Worm (Caenorhabditis elegans) whole organism, late embryonic: ENCODE measurements around the gene T13F2.2.

Experiments used
- ama-1 ChIP-seq: fragments of 150-350 bp; optimal IDR thresholded peaks from 2 replicates; lab custom pipeline; 2014
- ceh-34 ChIP-seq: sonication (generic microtip); optimal IDR thresholded peaks from 2 replicates; lab custom pipeline; 2016; ENCODE audit warnings: mild to moderate bottlenecking, missing genetic modification characterization, missing compliant biosample characterization
- dmd-4 ChIP-seq: sonication (generic microtip); optimal IDR thresholded peaks from 2 replicates; lab custom pipeline; 2016; ENCODE audit warnings: borderline replicate concordance, missing genetic modification characterization, missing compliant biosample characterization
- ets-4 ChIP-seq: sonication (generic microtip); optimal IDR thresholded peaks from 2 replicates; lab custom pipeline; 2016; ENCODE audit warnings: missing genetic modification characterization, missing compliant biosample characterization
- nhr-232 ChIP-seq: sonication (generic microtip); optimal IDR thresholded peaks from 2 replicates; lab custom pipeline; 2016; ENCODE audit warnings: missing genetic modification characterization, missing compliant biosample characterization
- syd-9 ChIP-seq: sonication (generic microtip); optimal IDR thresholded peaks from 2 replicates; lab custom pipeline; 2016; ENCODE audit warnings: mild to moderate bottlenecking, missing genetic modification characterization, moderate library complexity, missing compliant biosample characterization
- unc-3 ChIP-seq, 2 experiments: fragments of 200-800 bp in 1 of 2; sonication (Bioruptor generic) in 1 of 2; sonication (generic microtip) in 1 of 2; conservative IDR thresholded peaks in 1 of 2; optimal IDR thresholded peaks in 1 of 2; 2 replicates each; pipeline versions ENCODE4 v1.3.6 to Lab custom; 2016 to 2022; ENCODE audit warnings: missing compliant biosample characterization in 2 of 2, missing genetic modification characterization in 2 of 2, missing genetic modification reagents in 1 of 2

DNA sequence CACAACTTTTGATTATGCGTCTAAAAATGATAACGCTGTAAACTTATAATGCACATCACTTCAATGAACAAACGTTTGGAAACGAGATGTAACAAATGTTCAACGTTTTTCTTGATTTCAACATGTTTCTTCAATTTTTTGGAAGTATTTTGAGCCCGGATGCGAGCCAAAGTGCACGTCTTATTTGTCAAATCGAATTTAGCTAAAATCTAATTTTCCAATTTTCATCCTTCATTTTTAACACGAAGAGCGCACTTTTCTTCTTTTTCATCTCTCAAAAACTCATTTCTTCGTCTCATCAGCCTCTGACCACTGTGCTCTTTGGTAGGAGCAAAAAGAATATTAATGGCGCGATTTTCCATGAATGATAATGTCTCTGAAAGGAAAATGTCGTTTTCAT, 1.2 kb upstream of the T13F2.2 start:
- TF ChIP-seq nhr-232 (no peak), ama-1 (lab: Kevin White, UChicago) (no peak), ceh-34 (no peak), syd-9 (no peak), dmd-4 (no peak), unc-3 (GFP tag; conservative IDR thresholded peaks at IDR 0.05; lab: Robert Waterston, UW) (no peak), unc-3 (tag; optimal IDR thresholded peaks at IDR 0.05; lab: Kevin White, UChicago) (no peak), ets-4 (tag; lab: Kevin White, UChicago) (no peak)
